Worm (Caenorhabditis elegans) whole organism, L1 larva: ENCODE measurements around the gene C48B4.7.

Experiments used
- C16A3.4 ChIP-seq: fragments of 150-350 bp; optimal IDR thresholded peaks from 2 replicates; lab custom pipeline; 2014; ENCODE audit warnings: missing biosample characterization, missing genetic modification characterization
- ceh-88 ChIP-seq: fragments of 200-800 bp; sonication (Bioruptor generic); IDR thresholded peaks from 2 replicates; pipeline ENCODE4 v1.3.6; 2022; ENCODE audit warnings: missing genetic modification characterization, missing compliant biosample characterization
- grh-1 ChIP-seq: fragments of 200-800 bp; sonication (Bioruptor generic); IDR thresholded peaks from 2 replicates; pipeline ENCODE4 v1.3.6; 2022; ENCODE audit warnings: missing genetic modification reagents, missing genetic modification characterization, missing compliant biosample characterization
- lin-15B ChIP-seq: fragments of 150-350 bp; sonication (generic microtip); optimal IDR thresholded peaks from 3 replicates; lab custom pipeline; 2014; ENCODE audit warnings: missing biosample characterization, missing genetic modification characterization
- lsy-2 ChIP-seq, 2 experiments: fragments of 150-350 bp; optimal IDR thresholded peaks; 2 replicates each; lab custom pipeline; 2014; ENCODE audit warnings: missing biosample characterization in 2 of 2, missing genetic modification characterization in 2 of 2
- nhr-237 ChIP-seq: fragments of 150-350 bp; optimal IDR thresholded peaks from 2 replicates; lab custom pipeline; 2014; ENCODE audit warnings: missing biosample characterization, missing genetic modification characterization
- nhr-28 ChIP-seq: fragments of 150-350 bp; optimal IDR thresholded peaks from 2 replicates; lab custom pipeline; 2014; ENCODE audit warnings: missing biosample characterization, missing genetic modification characterization
- snpc-4 ChIP-seq: fragments of 150-350 bp; optimal IDR thresholded peaks from 2 replicates; lab custom pipeline; 2014; ENCODE audit warnings: missing biosample characterization, missing genetic modification characterization
- sox-4 ChIP-seq: sonication (generic microtip); optimal IDR thresholded peaks from 2 replicates; lab custom pipeline; 2016; ENCODE audit warnings: missing genetic modification characterization, missing compliant biosample characterization
- zag-1 ChIP-seq: fragments of 150-350 bp; optimal IDR thresholded peaks from 2 replicates; lab custom pipeline; 2014; ENCODE audit warnings: missing biosample characterization, missing genetic modification characterization
- ztf-11 ChIP-seq, 2 experiments: sonication (generic microtip); optimal IDR thresholded peaks; 2 replicates each; lab custom pipeline; 2016 to 2017; ENCODE audit warnings: missing genetic modification characterization in 2 of 2, missing biosample characterization in 1 of 2, missing compliant biosample characterization in 1 of 2

- TF ChIP-seq snpc-4 (tag; lab: Kevin White, UChicago): no peak
- TF ChIP-seq C16A3.4 (tag; lab: Kevin White, UChicago): no peak
- no peak for TF ChIP-seq sox-4 (tag; lab: Kevin White, UChicago)
- TF ChIP-seq zag-1: no peak
- no peak for TF ChIP-seq nhr-28 (tag; lab: Kevin White, UChicago)
- TF ChIP-seq nhr-237 (tag; lab: Kevin White, UChicago): no peak
- no peak for TF ChIP-seq lsy-2 (tag; optimal IDR thresholded peaks at IDR 0.05; lab: Kevin White, UChicago)
- TF ChIP-seq ceh-88 (GFP tag; lab: Robert Waterston, UW): no peak
- no peak for TF ChIP-seq ztf-11 (tag; optimal IDR thresholded peaks at IDR 0.05; lab: Kevin White, UChicago)
- TF ChIP-seq grh-1 (GFP tag; lab: Robert Waterston, UW): no peak
- no peak for TF ChIP-seq lin-15B (tag; lab: Kevin White, UChicago)
Observed at ce11 chrIII:9556300-9556699, 2.9 kb downstream of the C48B4.7 start, which contains the start of gene ZK1098.11.
